Worm (Caenorhabditis elegans) whole organism, late embryonic: ENCODE data around the gene Y40A1A.2.

ENCODE experiments used
- C08G9.2 ChIP-seq: sonication (generic microtip); optimal IDR thresholded peaks from 2 replicates; lab custom pipeline; 2016; ENCODE audit warnings: mild to moderate bottlenecking, missing genetic modification characterization, moderate library complexity, missing compliant biosample characterization
- F13H6.1 ChIP-seq: sonication (generic microtip); optimal IDR thresholded peaks from 2 replicates; lab custom pipeline; 2016; ENCODE audit warnings: missing genetic modification characterization, missing compliant biosample characterization
- K02D7.2 ChIP-seq: sonication (generic microtip); optimal IDR thresholded peaks from 2 replicates; lab custom pipeline; 2017; ENCODE audit warnings: mild to moderate bottlenecking, missing genetic modification characterization, missing compliant biosample characterization
- T23F11.4 ChIP-seq: fragments of 200-800 bp; sonication (Bioruptor generic); optimal IDR thresholded peaks from 2 replicates; lab custom pipeline; 2018; ENCODE audit warnings: mild to moderate bottlenecking, missing genetic modification characterization, missing compliant biosample characterization
- ama-1 ChIP-seq: fragments of 150-350 bp; optimal IDR thresholded peaks from 2 replicates; lab custom pipeline; 2014
- ceh-18 ChIP-seq: sonication (generic microtip); optimal IDR thresholded peaks from 2 replicates; lab custom pipeline; 2016; ENCODE audit warnings: missing genetic modification characterization, missing compliant biosample characterization
- ceh-22 ChIP-seq: sonication (generic microtip); optimal IDR thresholded peaks from 2 replicates; lab custom pipeline; 2017; ENCODE audit warnings: missing biosample characterization, missing genetic modification characterization
- ceh-24 ChIP-seq: sonication (generic microtip); optimal IDR thresholded peaks from 2 replicates; lab custom pipeline; 2016; ENCODE audit warnings: mild to moderate bottlenecking, missing genetic modification characterization, missing compliant biosample characterization
- ceh-31 ChIP-seq: sonication (generic microtip); optimal IDR thresholded peaks from 2 replicates; lab custom pipeline; 2016; ENCODE audit warnings: missing genetic modification characterization, missing compliant biosample characterization
- ceh-34 ChIP-seq: sonication (generic microtip); optimal IDR thresholded peaks from 2 replicates; lab custom pipeline; 2016; ENCODE audit warnings: mild to moderate bottlenecking, missing genetic modification characterization, missing compliant biosample characterization
- ceh-45 ChIP-seq: fragments of 200-800 bp; sonication (Bioruptor generic); IDR thresholded peaks from 2 replicates; pipeline ENCODE4 v1.3.6; 2022; ENCODE audit warnings: missing genetic modification reagents, missing genetic modification characterization, missing compliant biosample characterization
- ceh-6 ChIP-seq: fragments of 200-800 bp; sonication (Bioruptor generic); optimal IDR thresholded peaks from 2 replicates; lab custom pipeline; 2018; ENCODE audit warnings: mild to moderate bottlenecking, missing genetic modification characterization, missing compliant biosample characterization
- dmd-4 ChIP-seq: sonication (generic microtip); optimal IDR thresholded peaks from 2 replicates; lab custom pipeline; 2016; ENCODE audit warnings: borderline replicate concordance, missing genetic modification characterization, missing compliant biosample characterization
- dve-1 ChIP-seq: sonication (generic microtip); optimal IDR thresholded peaks from 2 replicates; lab custom pipeline; 2017; ENCODE audit warnings: antibody characterized with exemption, mild to moderate bottlenecking, missing genetic modification characterization, missing compliant biosample characterization
- elt-2 ChIP-seq: sonication (generic microtip); optimal IDR thresholded peaks from 2 replicates; lab custom pipeline; 2016; ENCODE audit warnings: missing genetic modification reagents, missing genetic modification characterization, missing compliant biosample characterization
- ets-4 ChIP-seq: sonication (generic microtip); optimal IDR thresholded peaks from 2 replicates; lab custom pipeline; 2016; ENCODE audit warnings: missing genetic modification characterization, missing compliant biosample characterization
- fax-1 ChIP-seq: sonication (generic microtip); optimal IDR thresholded peaks from 2 replicates; lab custom pipeline; 2016; ENCODE audit warnings: missing genotype, missing genetic modification characterization, missing compliant biosample characterization
- fkh-6 ChIP-seq: sonication (generic microtip); optimal IDR thresholded peaks from 2 replicates; lab custom pipeline; 2016; ENCODE audit warnings: missing genetic modification characterization, missing compliant biosample characterization
- gmeb-2 ChIP-seq: sonication (generic microtip); optimal IDR thresholded peaks from 2 replicates; lab custom pipeline; 2016; ENCODE audit warnings: missing genetic modification characterization, inconsistent platforms, missing compliant biosample characterization
- hlh-13 ChIP-seq: fragments of 200-800 bp; sonication (Bioruptor generic); optimal IDR thresholded peaks from 2 replicates; lab custom pipeline; 2018; ENCODE audit warnings: mild to moderate bottlenecking, missing genetic modification characterization, missing compliant biosample characterization
- hlh-15 ChIP-seq: sonication (generic microtip); optimal IDR thresholded peaks from 2 replicates; lab custom pipeline; 2016; ENCODE audit warnings: missing genetic modification characterization, missing compliant biosample characterization
- hlh-30 ChIP-seq: sonication (generic microtip); optimal IDR thresholded peaks from 2 replicates; lab custom pipeline; 2017; ENCODE audit warnings: antibody characterized with exemption, missing genetic modification characterization, missing compliant biosample characterization; ENCODE audit not compliant: insufficient read depth
- lim-6 ChIP-seq: sonication (generic microtip); optimal IDR thresholded peaks from 2 replicates; lab custom pipeline; 2016; ENCODE audit warnings: missing genetic modification characterization, missing compliant biosample characterization
- lin-11 ChIP-seq: fragments of 200-800 bp; sonication (Bioruptor generic); optimal IDR thresholded peaks from 2 replicates; lab custom pipeline; 2018; ENCODE audit warnings: mild to moderate bottlenecking, missing genetic modification characterization, missing compliant biosample characterization
- mec-3 ChIP-seq: sonication (generic microtip); optimal IDR thresholded peaks from 2 replicates; lab custom pipeline; 2016; ENCODE audit warnings: borderline replicate concordance, missing genetic modification characterization, missing compliant biosample characterization
- nfya-1 ChIP-seq: sonication (generic microtip); optimal IDR thresholded peaks from 2 replicates; lab custom pipeline; 2017; ENCODE audit warnings: missing genetic modification characterization, mild to moderate bottlenecking, missing compliant biosample characterization, antibody characterized with exemption, moderate library complexity
- npax-4 ChIP-seq: sonication (generic microtip); optimal IDR thresholded peaks from 2 replicates; lab custom pipeline; 2016; ENCODE audit warnings: missing genetic modification characterization, missing compliant biosample characterization
- pag-3 ChIP-seq: sonication (generic microtip); optimal IDR thresholded peaks from 2 replicates; lab custom pipeline; 2016; ENCODE audit warnings: missing compliant biosample characterization, missing genetic modification characterization, borderline replicate concordance
- pha-2 ChIP-seq: sonication (generic microtip); optimal IDR thresholded peaks from 2 replicates; lab custom pipeline; 2017; ENCODE audit warnings: mild to moderate bottlenecking, missing genetic modification characterization, missing compliant biosample characterization
- pha-4 ChIP-seq: fragments of 150-350 bp; optimal IDR thresholded peaks from 2 replicates; lab custom pipeline; 2018; ENCODE audit warnings: missing biosample characterization, missing genetic modification reagents, missing genetic modification characterization
- pqm-1 ChIP-seq: sonication (generic microtip); optimal IDR thresholded peaks from 2 replicates; lab custom pipeline; 2016; ENCODE audit warnings: missing genetic modification characterization, missing compliant biosample characterization
- ref-2 ChIP-seq: sonication (generic microtip); optimal IDR thresholded peaks from 2 replicates; lab custom pipeline; 2016; ENCODE audit warnings: missing genetic modification characterization, missing compliant biosample characterization
- sdc-2 ChIP-seq: sonication (generic microtip); optimal IDR thresholded peaks from 2 replicates; lab custom pipeline; 2016; ENCODE audit warnings: missing genotype, missing genetic modification characterization, missing compliant biosample characterization
- sox-2 ChIP-seq: fragments of 200-800 bp; sonication (Bioruptor generic); IDR thresholded peaks from 2 replicates; pipeline ENCODE4 v1.3.6; 2022; ENCODE audit warnings: missing genetic modification reagents, missing genetic modification characterization, missing compliant biosample characterization
- sox-4 ChIP-seq: sonication (generic microtip); optimal IDR thresholded peaks from 2 replicates; lab custom pipeline; 2017; ENCODE audit warnings: mild to moderate bottlenecking, missing genetic modification characterization, inconsistent platforms, missing compliant biosample characterization
- syd-9 ChIP-seq: sonication (generic microtip); optimal IDR thresholded peaks from 2 replicates; lab custom pipeline; 2016; ENCODE audit warnings: mild to moderate bottlenecking, missing genetic modification characterization, moderate library complexity, missing compliant biosample characterization
- tbx-2 ChIP-seq: sonication (generic microtip); optimal IDR thresholded peaks from 2 replicates; lab custom pipeline; 2016; ENCODE audit warnings: missing genetic modification characterization, missing compliant biosample characterization
- tbx-7 ChIP-seq: sonication (generic microtip); optimal IDR thresholded peaks from 2 replicates; lab custom pipeline; 2016; ENCODE audit warnings: missing genotype, missing genetic modification characterization, missing compliant biosample characterization
- ttx-3 ChIP-seq: sonication (generic microtip); optimal IDR thresholded peaks from 2 replicates; lab custom pipeline; 2016; ENCODE audit warnings: missing genetic modification reagents, missing genetic modification characterization, missing compliant biosample characterization
- unc-42 ChIP-seq: sonication (generic microtip); optimal IDR thresholded peaks from 2 replicates; lab custom pipeline; 2016; ENCODE audit warnings: missing genotype, missing genetic modification characterization, missing compliant biosample characterization
- unc-55 ChIP-seq: sonication (generic microtip); optimal IDR thresholded peaks from 2 replicates; lab custom pipeline; 2017; ENCODE audit warnings: missing biosample characterization, missing genetic modification reagents, missing genetic modification characterization
- ztf-16 ChIP-seq: sonication (generic microtip); optimal IDR thresholded peaks from 2 replicates; lab custom pipeline; 2017; ENCODE audit warnings: missing genetic modification characterization, missing compliant biosample characterization

The Y40A1A.2 gene

ce11 chrX:1964828-1965227 lies 25.7 kb upstream of the Y40A1A.2 start:
- TF ChIP-seq nfya-1 (tag; lab: Kevin White, UChicago) (peak; percentile 30), ref-2 (tag; lab: Kevin White, UChicago) (no peak), sdc-2 (peak; percentile 77)
- TF ChIP-seq, all 69 proteins: peak for 2

- TF ChIP-seq tbx-2 (tag; lab: Kevin White, UChicago) (no peak), pqm-1 (tag; lab: Kevin White, UChicago) (no peak), T23F11.4 (no peak), hlh-15 (tag; lab: Kevin White, UChicago) (no peak), sox-2 (GFP tag; lab: Robert Waterston, UW) (no peak), lim-6 (tag; lab: Kevin White, UChicago) (no peak), ztf-16 (tag; lab: Kevin White, UChicago) (no peak), ceh-24 (no peak), fax-1 (tag; lab: Kevin White, UChicago) (no peak), gmeb-2 (tag; lab: Kevin White, UChicago) (no peak), ceh-34 (no peak), ceh-18 (no peak)
Observed at ce11 chrX:1969575-1969974, 21.0 kb upstream of the Y40A1A.2 start, which contains the start of gene str-79. Gene str-79 (plus strand): TSS chrX:1969875.

- no peak for TF ChIP-seq ceh-34
- no peak for TF ChIP-seq tbx-7 (tag; lab: Kevin White, UChicago)
- TF ChIP-seq hlh-15 (tag; lab: Kevin White, UChicago): no peak
- no peak for TF ChIP-seq K02D7.2 (tag; lab: Kevin White, UChicago)
- TF ChIP-seq hlh-30 (tag; lab: Kevin White, UChicago): no peak
- no peak for TF ChIP-seq elt-2
- TF ChIP-seq, all 69 proteins: peak for 0
Observed at ce11 chrX:1971647-1972046, 18.9 kb upstream of the Y40A1A.2 start.

ce11 chrX:1972766-1973165 lies 17.8 kb upstream of the Y40A1A.2 start:
- TF ChIP-seq tbx-2 (tag; lab: Kevin White, UChicago) (no peak), dmd-4 (tag; lab: Kevin White, UChicago) (no peak), nfya-1 (tag; lab: Kevin White, UChicago) (no peak), ceh-31 (no peak), ceh-18 (no peak), hlh-13 (GFP tag; lab: Kevin White, UChicago) (no peak), lin-11 (tag; lab: Kevin White, UChicago) (no peak), fax-1 (tag; lab: Kevin White, UChicago) (no peak), syd-9 (tag; lab: Kevin White, UChicago) (no peak), unc-55 (GFP tag; lab: Kevin White, UChicago) (no peak)

ce11 chrX:1974699-1975098 lies 15.8 kb upstream of the Y40A1A.2 start, which contains the start of gene F52D2.5:
Gene F52D2.5 (minus strand): TSS chrX:1974799.
- TF ChIP-seq C08G9.2 (tag; lab: Kevin White, UChicago) (no peak), npax-4 (tag; lab: Kevin White, UChicago) (no peak), ceh-6 (GFP tag; lab: Kevin White, UChicago) (no peak), dmd-4 (tag; lab: Kevin White, UChicago) (no peak), mec-3 (no peak), unc-42 (tag; lab: Kevin White, UChicago) (no peak), dve-1 (tag; lab: Kevin White, UChicago) (no peak), ama-1 (no peak)

- TF ChIP-seq pha-2 (tag; lab: Kevin White, UChicago): no peak
- no peak for TF ChIP-seq ztf-16 (tag; lab: Kevin White, UChicago)
- TF ChIP-seq syd-9 (tag; lab: Kevin White, UChicago): no peak
- no peak for TF ChIP-seq gmeb-2 (tag; lab: Kevin White, UChicago)
- TF ChIP-seq fkh-6: no peak
- TF ChIP-seq pha-4 (tag; lab: Kevin White, UChicago): no peak
- no peak for TF ChIP-seq sdc-2
- no peak for TF ChIP-seq pag-3 (tag; lab: Kevin White, UChicago)
- no peak for TF ChIP-seq ttx-3 (tag; lab: Kevin White, UChicago)
- no peak for TF ChIP-seq lim-6 (tag; lab: Kevin White, UChicago)
- TF ChIP-seq ceh-45 (GFP tag; lab: Robert Waterston, UW): no peak
- TF ChIP-seq ets-4 (tag; lab: Kevin White, UChicago): no peak
- no peak for TF ChIP-seq F13H6.1 (tag; lab: Kevin White, UChicago)
- TF ChIP-seq ceh-22 (tag; lab: Kevin White, UChicago): no peak
- TF ChIP-seq ceh-31: no peak
- no peak for TF ChIP-seq sox-4 (tag; lab: Kevin White, UChicago)
Observed at ce11 chrX:1975692-1976091, 14.8 kb upstream of the Y40A1A.2 start, which contains the start of gene F52D2.6. Gene F52D2.6 (plus strand): TSS chrX:1975992.
